Worm (Caenorhabditis elegans): Measurements from ENCODE around the gene din-1.

The din-1 gene

DNA sequence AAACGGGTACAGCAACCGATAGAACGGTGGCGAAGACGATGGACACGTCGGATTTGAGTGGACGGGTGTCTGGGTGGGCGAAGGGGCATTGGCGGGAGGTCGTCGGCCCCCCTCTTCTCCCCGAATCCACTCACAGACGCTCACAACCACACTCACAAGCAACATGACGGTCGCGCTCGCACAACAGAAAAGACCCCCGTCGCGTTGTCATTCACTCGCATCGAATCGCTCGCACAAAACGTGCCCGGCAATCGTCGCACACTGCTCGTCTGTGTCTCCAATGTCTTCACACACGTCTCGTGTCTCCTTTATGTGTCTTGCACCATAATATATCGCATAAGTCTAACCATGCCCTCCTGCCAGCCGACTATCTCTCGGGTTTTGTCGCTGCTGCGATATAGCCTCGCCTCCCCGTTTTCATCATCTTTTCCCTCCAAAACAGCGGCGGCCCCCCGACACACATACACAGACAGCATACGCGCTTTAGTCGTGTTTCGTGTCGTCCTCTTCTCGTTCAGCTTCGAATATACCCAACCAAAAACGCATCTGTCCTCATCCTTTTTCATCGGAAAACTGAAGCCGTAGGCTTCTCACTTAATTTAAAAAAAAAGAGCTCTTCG, 758 bp upstream of the din-1 start (continued):
- TF ChIP-seq aptf-3 (GFP tag; IDR thresholded peaks at IDR 0.05) (no peak), F55B11.4 (tag; optimal IDR thresholded peaks at IDR 0.05; ENCODE audit: borderline replicate concordance, insufficient read depth) (no peak), T26A5.8 (tag; optimal IDR thresholded peaks at IDR 0.05) (no peak), lsl-1 (GFP tag; optimal IDR thresholded peaks at IDR 0.05) (no peak), zim-3 (tag; optimal IDR thresholded peaks at IDR 0.05) (no peak), somi-1 (GFP tag; optimal IDR thresholded peaks at IDR 0.05) (peak; percentile 69), B0336.3 (GFP tag; IDR thresholded peaks at IDR 0.05) (peak; percentile 75; the same call in 1 of the 2 replicates), ztf-28 (GFP tag; IDR thresholded peaks at IDR 0.05) (no peak), ztf-3 (GFP tag; optimal IDR thresholded peaks at IDR 0.05) (no peak), ztf-26 (tag; optimal IDR thresholded peaks at IDR 0.05) (peak; percentile 89), F23B12.7 (tag; optimal IDR thresholded peaks at IDR 0.05; ENCODE audit: insufficient read depth) (no peak), him-1 (tag; optimal IDR thresholded peaks at IDR 0.05) (no peak), tbx-9 (tag; optimal IDR thresholded peaks at IDR 0.05; ENCODE audit: borderline replicate concordance) (no peak), nhr-90 (tag; optimal IDR thresholded peaks at IDR 0.05) (peak; percentile 58), dox-1 (GFP tag; IDR thresholded peaks at IDR 0.05) (peak; percentile 91), dpff-1 (tag; optimal IDR thresholded peaks at IDR 0.05) (no peak), ztf-22 (GFP tag; optimal IDR thresholded peaks at IDR 0.05) (peak; percentile 67), egl-44 (GFP tag; IDR thresholded peaks at IDR 0.05) (no peak), let-526 (GFP tag; IDR thresholded peaks at IDR 0.05) (peak; percentile 23; the same call in 1 of the 2 replicates), unc-130 (GFP tag; optimal IDR thresholded peaks at IDR 0.05) (no peak), fkh-3 (tag; optimal IDR thresholded peaks at IDR 0.05) (no peak), lir-1 (GFP tag; conservative IDR thresholded peaks at IDR 0.05) (peak; percentile 76), nfya-2 (GFP tag; IDR thresholded peaks at IDR 0.05) (no peak), rcor-1 (GFP tag; IDR thresholded peaks at IDR 0.05) (peak; percentile 63; the same call in 1 of the 2 replicates), egrh-3 (GFP tag; IDR thresholded peaks at IDR 0.05) (peak; percentile 81; the same call in 1 of the 2 replicates), lag-1 (GFP tag; IDR thresholded peaks at IDR 0.05) (no peak), F33H1.4 (GFP tag; IDR thresholded peaks at IDR 0.05) (peak; percentile 12; the same call in 1 of the 2 replicates), hmg-20 (GFP tag; IDR thresholded peaks at IDR 0.05) (no peak), snpc-1.3 (tag; optimal IDR thresholded peaks at IDR 0.05; ENCODE audit: insufficient read depth) (no peak), snpc-3.4 (tag; optimal IDR thresholded peaks at IDR 0.05) (peak; percentile 7), C17E4.6 (GFP tag; IDR thresholded peaks at IDR 0.05) (no peak), repo-1 (tag; optimal IDR thresholded peaks at IDR 0.05) (peak; percentile 67), tbp1 (GFP tag; optimal IDR thresholded peaks at IDR 0.05) (peak; percentile 62), F39B2.1 (GFP tag; IDR thresholded peaks at IDR 0.05) (no peak), nfyb-1 (GFP tag; IDR thresholded peaks at IDR 0.05) (peak; percentile 88), nhr-27 (tag; optimal IDR thresholded peaks at IDR 0.05) (no peak), B0035.1 (tag; optimal IDR thresholded peaks at IDR 0.05) (peak; percentile 37), madf-6 (GFP tag; IDR thresholded peaks at IDR 0.05) (peak; percentile 32; the same call in 1 of the 2 replicates), gei-17 (GFP tag; optimal IDR thresholded peaks at IDR 0.05) (peak; percentile 70), sea-2 (GFP tag; IDR thresholded peaks at IDR 0.05) (no peak), rec-8 (tag; optimal IDR thresholded peaks at IDR 0.05) (no peak), lin-54 (GFP tag; optimal IDR thresholded peaks at IDR 0.05) (peak; percentile 50), sdz-38 (tag; optimal IDR thresholded peaks at IDR 0.05) (no peak), F10E7.11 (tag; optimal IDR thresholded peaks at IDR 0.05) (no peak), tlf-1 (GFP tag; optimal IDR thresholded peaks at IDR 0.05) (no peak), attf-3 (GFP tag; conservative IDR thresholded peaks at IDR 0.05) (0 out of 2 replicates have a peak, but pooled peaks have one; percentile 41), nfya-1 (tag; optimal IDR thresholded peaks at IDR 0.05; ENCODE audit: borderline replicate concordance, insufficient read depth) (no peak)
